Fruit fly (Drosophila melanogaster) whole organism, embryonic: ENCODE data around the gene clumsy.

Experiments
- CG11085 ChIP-seq: fragments of 200-800 bp; sonication (Bioruptor generic); IDR thresholded peaks from 2 replicates; pipeline ENCODE4 v1.3.6; 2022; ENCODE audit warnings: missing biosample characterization, missing genetic modification characterization
- CG11247 ChIP-seq: fragments of 200-800 bp; sonication (Bioruptor generic); IDR thresholded peaks from 2 replicates; pipeline ENCODE4 v1.3.6; 2022; ENCODE audit warnings: missing biosample characterization, missing genetic modification characterization
- CG12391 ChIP-seq: fragments of 200-800 bp; sonication (Bioruptor generic); optimal IDR thresholded peaks from 3 replicates; lab custom pipeline; 2018; ENCODE audit warnings: missing biosample characterization, mild to moderate bottlenecking, missing genetic modification characterization, moderate library complexity
- CG13775 ChIP-seq: fragments of 200-800 bp; sonication (Bioruptor generic); optimal IDR thresholded peaks from 3 replicates; lab custom pipeline; 2017; ENCODE audit warnings: missing biosample characterization, mild to moderate bottlenecking, missing genetic modification characterization
- CG15479 ChIP-seq: fragments of 200-800 bp; sonication (Bioruptor generic); optimal IDR thresholded peaks from 3 replicates; lab custom pipeline; 2019; ENCODE audit warnings: missing biosample characterization, mild to moderate bottlenecking, missing genetic modification characterization, moderate library complexity
- CG16813 ChIP-seq: fragments of 200-800 bp; sonication (Bioruptor generic); IDR thresholded peaks from 3 replicates; pipeline ENCODE4 v1.3.6; 2022; ENCODE audit warnings: missing biosample characterization, missing genetic modification characterization; ENCODE audit not compliant: partially characterized antibody
- CG17359 ChIP-seq: fragments of 200-800 bp; sonication (Bioruptor generic); optimal IDR thresholded peaks from 3 replicates; lab custom pipeline; 2018; ENCODE audit warnings: missing biosample characterization, mild to moderate bottlenecking, missing genetic modification characterization, moderate library complexity
- CG31224 ChIP-seq: fragments of 200-800 bp; sonication (Bioruptor generic); IDR thresholded peaks from 2 replicates; pipeline ENCODE4 v1.3.6; 2022; ENCODE audit warnings: missing biosample characterization, missing genetic modification characterization
- CG31365 ChIP-seq: fragments of 200-800 bp; sonication (Bioruptor generic); optimal IDR thresholded peaks from 2 replicates; lab custom pipeline; 2018; ENCODE audit warnings: missing biosample characterization, mild to moderate bottlenecking, missing genetic modification characterization
- CG3163 ChIP-seq: fragments of 200-800 bp; sonication (Bioruptor generic); optimal IDR thresholded peaks from 3 replicates; lab custom pipeline; 2016; ENCODE audit warnings: missing biosample characterization, missing genetic modification characterization
- CG4328 ChIP-seq: fragments of 200-800 bp; sonication (Bioruptor generic); optimal IDR thresholded peaks from 3 replicates; lab custom pipeline; 2017; ENCODE audit warnings: missing biosample characterization, missing genetic modification reagents, missing genetic modification characterization
- CG5180 ChIP-seq: fragments of 200-800 bp; sonication (Bioruptor generic); optimal IDR thresholded peaks from 3 replicates; lab custom pipeline; 2017; ENCODE audit warnings: missing biosample characterization, missing genetic modification characterization, mild to moderate bottlenecking, moderate library complexity, missing genetic modification reagents
- CG7987 ChIP-seq: fragments of 200-800 bp; sonication (Bioruptor generic); optimal IDR thresholded peaks from 2 replicates; lab custom pipeline; 2018; ENCODE audit warnings: missing biosample characterization, mild to moderate bottlenecking, missing genetic modification characterization, moderate library complexity
- CG8359 ChIP-seq: fragments of 200-800 bp; sonication (Bioruptor generic); optimal IDR thresholded peaks from 2 replicates; lab custom pipeline; 2017; ENCODE audit warnings: missing biosample characterization, mild to moderate bottlenecking, missing genetic modification characterization, borderline replicate concordance
- Dad ChIP-seq: fragments of 200-800 bp; sonication (Bioruptor generic); optimal IDR thresholded peaks from 3 replicates; lab custom pipeline; 2016; ENCODE audit warnings: missing biosample characterization, missing genetic modification characterization
- Elba2 ChIP-seq: fragments of 200-800 bp; sonication (Bioruptor generic); optimal IDR thresholded peaks from 3 replicates; lab custom pipeline; 2016; ENCODE audit warnings: missing biosample characterization, missing genetic modification characterization
- Kr ChIP-seq: fragments of 200-800 bp; sonication (Bioruptor generic); optimal IDR thresholded peaks from 2 replicates; lab custom pipeline; 2017; ENCODE audit warnings: missing biosample characterization, mild to moderate bottlenecking, missing genetic modification characterization
- Lpt ChIP-seq: fragments of >200 bp; optimal IDR thresholded peaks from 2 replicates; lab custom pipeline; 2018; ENCODE audit warnings: missing biosample characterization, missing genetic modification characterization
- MESR4 ChIP-seq: fragments of 200-800 bp; sonication (Bioruptor generic); optimal IDR thresholded peaks from 2 replicates; lab custom pipeline; 2018; ENCODE audit warnings: missing biosample characterization, mild to moderate bottlenecking, missing genetic modification characterization, moderate library complexity
- Mrtf ChIP-seq: fragments of 200-800 bp; sonication (Bioruptor generic); IDR thresholded peaks from 3 replicates; pipeline ENCODE4 v1.3.6; 2022; ENCODE audit warnings: missing biosample characterization, missing genetic modification characterization
- NK7.1 ChIP-seq: fragments of 200-800 bp; sonication (Bioruptor generic); optimal IDR thresholded peaks from 3 replicates; lab custom pipeline; 2016; ENCODE audit warnings: missing biosample characterization, missing genetic modification characterization
- PHDP ChIP-seq: fragments of 200-800 bp; sonication (Bioruptor generic); optimal IDR thresholded peaks from 3 replicates; lab custom pipeline; 2018; ENCODE audit warnings: missing biosample characterization, mild to moderate bottlenecking, missing genetic modification characterization, moderate library complexity
- Sry-δ ChIP-seq: fragments of 200-800 bp; sonication (Bioruptor generic); optimal IDR thresholded peaks from 2 replicates; lab custom pipeline; 2016; ENCODE audit warnings: missing biosample characterization, missing genetic modification characterization
- abd-A ChIP-seq: fragments of 200-800 bp; sonication (Bioruptor generic); optimal IDR thresholded peaks from 3 replicates; lab custom pipeline; 2019; ENCODE audit warnings: missing biosample characterization, mild to moderate bottlenecking, missing genetic modification characterization, moderate library complexity
- ash1 ChIP-seq: fragments of 200-800 bp; sonication (Bioruptor generic); optimal IDR thresholded peaks from 2 replicates; lab custom pipeline; 2018; ENCODE audit warnings: missing biosample characterization, mild to moderate bottlenecking, missing genetic modification characterization
- bcd ChIP-seq: fragments of 200-800 bp; sonication (Bioruptor generic); optimal IDR thresholded peaks from 2 replicates; lab custom pipeline; 2017; ENCODE audit warnings: missing biosample characterization, mild to moderate bottlenecking, missing genetic modification characterization
- btn ChIP-seq: fragments of 200-800 bp; sonication (Bioruptor generic); optimal IDR thresholded peaks from 2 replicates; lab custom pipeline; 2016; ENCODE audit warnings: missing biosample characterization, missing genetic modification characterization
- cad ChIP-seq: fragments of >200 bp; optimal IDR thresholded peaks from 2 replicates; lab custom pipeline; 2017; ENCODE audit warnings: missing biosample characterization, missing genetic modification characterization
- caup ChIP-seq: fragments of 200-800 bp; sonication (Bioruptor generic); optimal IDR thresholded peaks from 3 replicates; lab custom pipeline; 2017; ENCODE audit warnings: missing biosample characterization, mild to moderate bottlenecking, missing genetic modification characterization, moderate library complexity; ENCODE audit not compliant: severe bottlenecking
- dmrt99B ChIP-seq: fragments of 200-800 bp; sonication (Bioruptor generic); optimal IDR thresholded peaks from 2 replicates; lab custom pipeline; 2018; ENCODE audit warnings: missing biosample characterization, mild to moderate bottlenecking, missing genetic modification characterization, moderate library complexity
- ewg ChIP-seq: fragments of 200-800 bp; sonication (Bioruptor generic); optimal IDR thresholded peaks from 3 replicates; lab custom pipeline; 2017; ENCODE audit warnings: mild to moderate bottlenecking, missing biosample characterization, missing genetic modification reagents, missing genetic modification characterization
- inv ChIP-seq: fragments of 200-800 bp; sonication (Bioruptor generic); IDR thresholded peaks from 2 replicates; pipeline ENCODE4 v1.3.6; 2022; ENCODE audit warnings: missing biosample characterization, missing genetic modification characterization; ENCODE audit not compliant: partially characterized antibody
- lbe ChIP-seq: fragments of 200-800 bp; sonication (Bioruptor generic); optimal IDR thresholded peaks from 2 replicates; lab custom pipeline; 2016; ENCODE audit warnings: missing biosample characterization, mild to moderate bottlenecking, missing genetic modification characterization
- lmd ChIP-seq: fragments of 200-800 bp; sonication (Bioruptor generic); IDR thresholded peaks from 2 replicates; pipeline ENCODE4 v1.3.6; 2022; ENCODE audit warnings: missing biosample characterization, missing genetic modification characterization
- nerfin-2 ChIP-seq: fragments of 200-800 bp; sonication (Bioruptor generic); IDR thresholded peaks from 2 replicates; pipeline ENCODE4 v1.3.6; 2022; ENCODE audit warnings: missing biosample characterization, missing genetic modification characterization; ENCODE audit not compliant: partially characterized antibody
- nom ChIP-seq: fragments of 200-800 bp; sonication (Bioruptor generic); optimal IDR thresholded peaks from 2 replicates; lab custom pipeline; 2017; ENCODE audit warnings: missing biosample characterization, missing genetic modification characterization, mild to moderate bottlenecking, moderate library complexity, missing genetic modification reagents
- otp ChIP-seq: fragments of 200-800 bp; sonication (Bioruptor generic); IDR thresholded peaks from 3 replicates; pipeline ENCODE4, ENCODE4 v1.3.6; 2022; ENCODE audit warnings: missing biosample characterization, missing genetic modification characterization
- pros ChIP-seq: fragments of 200-800 bp; sonication (Bioruptor generic); optimal IDR thresholded peaks from 3 replicates; lab custom pipeline; 2019; ENCODE audit warnings: missing biosample characterization, mild to moderate bottlenecking, missing genetic modification characterization, moderate library complexity
- row ChIP-seq: fragments of 200-800 bp; sonication (Bioruptor generic); IDR thresholded peaks from 3 replicates; pipeline ENCODE4 v1.3.6; 2022; ENCODE audit warnings: missing biosample characterization, missing genetic modification characterization
- sima ChIP-seq: fragments of 200-800 bp; sonication (Bioruptor generic); optimal IDR thresholded peaks from 2 replicates; lab custom pipeline; 2016; ENCODE audit warnings: missing biosample characterization, missing genetic modification characterization
- stwl ChIP-seq: fragments of 200-800 bp; sonication (Bioruptor generic); optimal IDR thresholded peaks from 3 replicates; lab custom pipeline; 2018; ENCODE audit warnings: missing biosample characterization, mild to moderate bottlenecking, missing genetic modification characterization, moderate library complexity
- tio ChIP-seq: fragments of 200-800 bp; sonication (Bioruptor generic); optimal IDR thresholded peaks from 2 replicates; lab custom pipeline; 2017; ENCODE audit warnings: missing biosample characterization, missing genetic modification characterization, inconsistent platforms
- trem ChIP-seq: fragments of 200-800 bp; optimal IDR thresholded peaks from 3 replicates; lab custom pipeline; 2019; ENCODE audit warnings: missing biosample characterization, mild to moderate bottlenecking, missing genetic modification characterization, moderate library complexity
- trh ChIP-seq: fragments of 200-800 bp; sonication (Bioruptor generic); optimal IDR thresholded peaks from 2 replicates; lab custom pipeline; 2016; ENCODE audit warnings: missing biosample characterization, missing genetic modification characterization
- twi ChIP-seq: fragments of 200-800 bp; optimal IDR thresholded peaks from 2 replicates; lab custom pipeline; 2019; ENCODE audit warnings: missing biosample characterization, mild to moderate bottlenecking, missing genetic modification characterization, moderate library complexity
- wdn ChIP-seq: fragments of 200-800 bp; sonication (Bioruptor generic); IDR thresholded peaks from 2 replicates; pipeline ENCODE4 v1.3.6; 2022; ENCODE audit warnings: missing biosample characterization, missing genetic modification characterization
- wek ChIP-seq: fragments of 200-800 bp; sonication (Bioruptor generic); optimal IDR thresholded peaks from 3 replicates; lab custom pipeline; 2018; ENCODE audit warnings: missing biosample characterization, mild to moderate bottlenecking, missing genetic modification characterization, moderate library complexity
- yki ChIP-seq: fragments of >200 bp; optimal IDR thresholded peaks from 3 replicates; lab custom pipeline; 2018
- zfh1 ChIP-seq: fragments of 200-800 bp; sonication (Bioruptor generic); IDR thresholded peaks from 3 replicates; pipeline ENCODE4 v1.3.6; 2022; ENCODE audit warnings: missing biosample characterization, missing genetic modification characterization

Gene clumsy

dm6 chr2L:21237748-21238459 is 31.6 kb downstream of the clumsy start:
- TF ChIP-seq cad (GFP tag; lab: Kevin White, UChicago) (no peak), caup (GFP tag; lab: Kevin White, UChicago) (no peak), bcd (GFP tag; lab: Kevin White, UChicago) (no peak), PHDP (no peak), Mrtf (GFP tag; lab: Robert Waterston, UW) (no peak), dmrt99B (no peak), CG31365 (tag; lab: Kevin White, UChicago) (peak; percentile 94), pros (peak; percentile 92), inv (no peak), CG11085 (GFP tag; lab: Robert Waterston, UW) (no peak), trem (peak; percentile 13), CG3163 (GFP tag; lab: Kevin White, UChicago) (peak; percentile 91), CG5180 (GFP tag; lab: Kevin White, UChicago) (peak; percentile 68), CG15479 (GFP tag; lab: Kevin White, UChicago) (peak; percentile 91), yki (peak; percentile 90), nom (peak; percentile 49), row (GFP tag; lab: Robert Waterston, UW) (no peak), CG12391 (tag; lab: Kevin White, UChicago) (no peak), ash1 (GFP tag; lab: Kevin White, UChicago) (no peak), Sry-δ (GFP tag; lab: Kevin White, UChicago) (no peak), tio (no peak), twi (tag; lab: Kevin White, UChicago) (no peak), Kr (GFP tag; lab: Kevin White, UChicago) (no peak), CG16813 (GFP tag; lab: Robert Waterston, UW) (no peak), CG17359 (tag; lab: Kevin White, UChicago) (no peak), Elba2 (GFP tag; lab: Kevin White, UChicago) (no peak), nerfin-2 (GFP tag; lab: Robert Waterston, UW) (no peak), sima (GFP tag; lab: Kevin White, UChicago) (no peak), zfh1 (GFP tag; lab: Robert Waterston, UW) (no peak), ewg (peak; percentile 95), CG4328 (no peak), MESR4 (no peak), trh (no peak), otp (GFP tag; lab: Robert Waterston, UW) (no peak), lmd (GFP tag; lab: Robert Waterston, UW) (no peak), abd-A (tag; lab: Kevin White, UChicago) (no peak), NK7.1 (no peak), CG8359 (GFP tag; lab: Kevin White, UChicago) (no peak), Lpt (GFP tag; lab: Kevin White, UChicago) (no peak), CG11247 (no peak), CG13775 (GFP tag; lab: Kevin White, UChicago) (no peak), CG31224 (no peak), CG7987 (no peak), btn (no peak), stwl (tag; lab: Kevin White, UChicago) (peak; percentile 22), wek (no peak), wdn (GFP tag; lab: Robert Waterston, UW) (no peak), Dad (GFP tag; lab: Kevin White, UChicago) (no peak), lbe (peak; percentile 52)
